Fruit fly (Drosophila melanogaster) Kc167 (cell line): ENCODE data around the gene Gr10a.

ENCODE experiments used
- psq ChIP-seq: fragments of >200 bp; optimal IDR thresholded peaks from 2 replicates; lab custom pipeline; 2017; ENCODE audit warnings: missing external identifiers
- ttk ChIP-seq: sonication (Bioruptor generic); optimal IDR thresholded peaks from 2 replicates; lab custom pipeline; 2017; ENCODE audit warnings: missing external identifiers

DNA sequence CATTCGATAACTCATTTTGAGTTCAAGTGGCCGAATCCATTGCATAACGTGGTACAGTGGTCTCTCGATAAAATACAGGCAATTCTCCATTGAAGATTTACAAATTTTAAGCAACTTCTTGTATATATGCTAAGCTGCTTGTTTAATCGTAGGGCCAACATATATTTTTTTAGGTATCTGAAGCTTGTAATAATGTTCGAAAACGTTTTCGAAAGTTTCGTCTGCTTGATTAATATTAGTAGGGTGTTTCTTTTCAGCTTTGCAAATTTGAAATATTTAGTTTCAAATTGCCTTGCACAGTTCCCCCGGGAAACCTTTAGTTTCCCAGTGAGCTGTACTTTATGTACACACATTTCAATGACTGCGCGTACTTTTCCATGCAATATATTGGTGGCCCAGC lies 37.5 kb downstream of the Gr10a start:
- no peak for TF ChIP-seq psq (lab: Kevin White, UChicago)
- TF ChIP-seq ttk, result no peak
